Worm (Caenorhabditis elegans) whole organism, young adult: ENCODE measurements around the gene ctl-2.
"Not testable (repeated sequence)": the region's sequence is repeated elsewhere in the genome, so short reads cannot be mapped to it uniquely, and the experiment has no call there.

Experiments
- B0019.2 ChIP-seq: fragments of 200-800 bp; sonication (Bioruptor generic); conservative IDR thresholded peaks from 2 replicates; pipeline ENCODE4 v1.3.6; 2022; ENCODE audit warnings: missing genetic modification reagents, missing genetic modification characterization, missing compliant biosample characterization
- B0035.1 ChIP-seq: sonication (generic microtip); optimal IDR thresholded peaks from 2 replicates; lab custom pipeline; 2016; ENCODE audit warnings: missing genetic modification characterization, mild to moderate bottlenecking, missing compliant biosample characterization, missing genotype, missing genetic modification reagents
- B0336.3 ChIP-seq: fragments of 200-800 bp; sonication (Bioruptor generic); IDR thresholded peaks from 2 replicates; pipeline ENCODE4 v1.3.6; 2022; ENCODE audit warnings: missing genetic modification characterization, missing compliant biosample characterization
- F10E7.11 ChIP-seq: sonication (generic microtip); optimal IDR thresholded peaks from 2 replicates; lab custom pipeline; 2017; ENCODE audit warnings: mild to moderate bottlenecking, missing genetic modification characterization, moderate library complexity, missing compliant biosample characterization
- F22D6.2 ChIP-seq: sonication (generic microtip); optimal IDR thresholded peaks from 2 replicates; lab custom pipeline; 2016; ENCODE audit warnings: mild to moderate bottlenecking, missing genetic modification characterization, missing compliant biosample characterization
- F33H1.4 ChIP-seq: fragments of 200-800 bp; sonication (Bioruptor generic); IDR thresholded peaks from 2 replicates; pipeline ENCODE4 v1.3.6; 2022; ENCODE audit warnings: missing genetic modification reagents, missing genetic modification characterization, missing compliant biosample characterization
- F49E8.2 ChIP-seq: sonication (generic microtip); optimal IDR thresholded peaks from 3 replicates; lab custom pipeline; 2017; ENCODE audit warnings: missing genetic modification characterization, mild to moderate bottlenecking, missing compliant biosample characterization, antibody characterized with exemption, moderate library complexity; ENCODE audit not compliant: insufficient read depth
- F52B5.7 ChIP-seq: sonication (generic microtip); optimal IDR thresholded peaks from 2 replicates; lab custom pipeline; 2016; ENCODE audit warnings: mild to moderate bottlenecking, missing genetic modification characterization, missing compliant biosample characterization
- F55B11.4 ChIP-seq: sonication (generic microtip); optimal IDR thresholded peaks from 2 replicates; lab custom pipeline; 2016; ENCODE audit warnings: missing compliant biosample characterization, missing genetic modification characterization, borderline replicate concordance; ENCODE audit not compliant: insufficient read depth
- K11D2.4 ChIP-seq: fragments of 200-800 bp; sonication (Bioruptor generic); IDR thresholded peaks from 2 replicates; pipeline ENCODE4 v1.3.6; 2022; ENCODE audit warnings: missing genetic modification reagents, missing genetic modification characterization, missing compliant biosample characterization
- K12H6.12 ChIP-seq: fragments of 200-800 bp; sonication (Bioruptor generic); optimal IDR thresholded peaks from 2 replicates; lab custom pipeline; 2018; ENCODE audit warnings: mild to moderate bottlenecking, missing genetic modification characterization, missing compliant biosample characterization
- Y53G8AR.9 ChIP-seq: fragments of 200-800 bp; sonication (Bioruptor generic); conservative IDR thresholded peaks from 2 replicates; pipeline ENCODE4 v1.3.6; 2022; ENCODE audit warnings: missing genetic modification reagents, missing genetic modification characterization, missing compliant biosample characterization
- Y79H2A.3 ChIP-seq: fragments of 200-800 bp; sonication (Bioruptor generic); conservative IDR thresholded peaks from 2 replicates; pipeline ENCODE4 v1.3.6; 2022; ENCODE audit warnings: missing genetic modification reagents, missing genetic modification characterization, missing compliant biosample characterization
- akir-1 ChIP-seq: fragments of 200-800 bp; sonication (Bioruptor generic); optimal IDR thresholded peaks from 2 replicates; lab custom pipeline; 2018; ENCODE audit warnings: mild to moderate bottlenecking, missing genetic modification characterization, moderate library complexity, missing compliant biosample characterization
- ama-1 ChIP-seq, 3 experiments: fragments of 150-350 bp in 1 of 3; sonication (generic microtip) in 2 of 3; optimal IDR thresholded peaks; 2 replicates each; lab custom pipeline; 2014 to 2018; ENCODE audit warnings: missing biosample characterization in 2 of 3, missing genetic modification characterization in 2 of 3, missing genetic modification reagents in 2 of 3
- bed-1 ChIP-seq: fragments of 200-800 bp; sonication (Bioruptor generic); IDR thresholded peaks from 2 replicates; pipeline ENCODE4 v1.3.6; 2022; ENCODE audit warnings: missing genetic modification reagents, missing genetic modification characterization, missing compliant biosample characterization
- ccch-3 ChIP-seq: fragments of 200-800 bp; sonication (Bioruptor generic); optimal IDR thresholded peaks from 2 replicates; lab custom pipeline; 2018; ENCODE audit warnings: mild to moderate bottlenecking, missing genetic modification characterization, missing compliant biosample characterization
- cebp-2 ChIP-seq: fragments of 200-800 bp; sonication (Bioruptor generic); IDR thresholded peaks from 2 replicates; pipeline ENCODE4 v1.3.6; 2022; ENCODE audit warnings: missing genetic modification characterization, missing compliant biosample characterization
- ceh-100 ChIP-seq: fragments of 200-800 bp; sonication (Bioruptor generic); IDR thresholded peaks from 2 replicates; pipeline ENCODE4 v1.3.6; 2022; ENCODE audit warnings: missing genetic modification reagents, missing genetic modification characterization, missing compliant biosample characterization
- ceh-27 ChIP-seq: fragments of 200-800 bp; sonication (Bioruptor generic); optimal IDR thresholded peaks from 2 replicates; lab custom pipeline; 2018; ENCODE audit warnings: mild to moderate bottlenecking, missing genetic modification characterization, moderate library complexity, missing compliant biosample characterization
- ceh-58 ChIP-seq: fragments of 200-800 bp; sonication (Bioruptor generic); IDR thresholded peaks from 2 replicates; pipeline ENCODE4 v1.3.6; 2022; ENCODE audit warnings: missing genetic modification characterization, missing compliant biosample characterization
- ceh-79 ChIP-seq: sonication (generic microtip); optimal IDR thresholded peaks from 2 replicates; lab custom pipeline; 2017; ENCODE audit warnings: mild to moderate bottlenecking, missing genetic modification characterization, missing compliant biosample characterization
- chd-7 ChIP-seq: sonication (generic microtip); optimal IDR thresholded peaks from 2 replicates; lab custom pipeline; 2016; ENCODE audit warnings: mild to moderate bottlenecking, missing genetic modification characterization, moderate library complexity, missing compliant biosample characterization
- dox-1 ChIP-seq: fragments of 200-800 bp; sonication (Bioruptor generic); IDR thresholded peaks from 2 replicates; pipeline ENCODE4 v1.3.6; 2022; ENCODE audit warnings: missing genetic modification reagents, missing genetic modification characterization, missing compliant biosample characterization
- egl-18 ChIP-seq: fragments of 200-800 bp; sonication (Bioruptor generic); IDR thresholded peaks from 2 replicates; pipeline ENCODE4 v1.3.6; 2022; ENCODE audit warnings: missing genetic modification reagents, missing genetic modification characterization, missing compliant biosample characterization
- egl-44 ChIP-seq: fragments of 200-800 bp; sonication (Bioruptor generic); IDR thresholded peaks from 2 replicates; pipeline ENCODE4 v1.3.6; 2022; ENCODE audit warnings: missing genetic modification reagents, missing genetic modification characterization, missing compliant biosample characterization
- egrh-3 ChIP-seq: fragments of 200-800 bp; sonication (Bioruptor generic); IDR thresholded peaks from 2 replicates; pipeline ENCODE4 v1.3.6; 2022; ENCODE audit warnings: missing genetic modification reagents, missing genetic modification characterization, missing compliant biosample characterization
- hlh-26 ChIP-seq: fragments of 200-800 bp; sonication (Bioruptor generic); conservative IDR thresholded peaks from 2 replicates; pipeline ENCODE4 v1.3.6; 2022; ENCODE audit warnings: missing genetic modification reagents, missing genetic modification characterization, missing compliant biosample characterization
- hrde-1 ChIP-seq: sonication (generic microtip); optimal IDR thresholded peaks from 2 replicates; lab custom pipeline; 2016; ENCODE audit warnings: missing genetic modification characterization, mild to moderate bottlenecking, missing compliant biosample characterization, moderate library complexity, missing genotype, missing genetic modification reagents, borderline replicate concordance
- hsf-1 ChIP-seq: fragments of 200-800 bp; sonication (Bioruptor generic); IDR thresholded peaks from 2 replicates; pipeline ENCODE4 v1.3.6; 2022; ENCODE audit warnings: missing genetic modification reagents, missing genetic modification characterization, missing compliant biosample characterization
- lin-26 ChIP-seq: fragments of 200-800 bp; sonication (Bioruptor generic); IDR thresholded peaks from 2 replicates; pipeline ENCODE4 v1.3.6; 2022; ENCODE audit warnings: missing genetic modification reagents, missing genetic modification characterization, missing compliant biosample characterization
- lir-1 ChIP-seq: fragments of 200-800 bp; sonication (Bioruptor generic); conservative IDR thresholded peaks from 2 replicates; pipeline ENCODE4 v1.3.6; 2022; ENCODE audit warnings: missing genetic modification reagents, missing genetic modification characterization, missing compliant biosample characterization
- madf-10 ChIP-seq: sonication (generic microtip); optimal IDR thresholded peaks from 2 replicates; lab custom pipeline; 2016; ENCODE audit warnings: mild to moderate bottlenecking, missing genetic modification characterization, missing compliant biosample characterization
- mes-4 ChIP-seq: sonication (generic microtip); optimal IDR thresholded peaks from 2 replicates; lab custom pipeline; 2016; ENCODE audit warnings: missing genotype, missing genetic modification characterization, missing compliant biosample characterization
- nfyb-1 ChIP-seq: fragments of 200-800 bp; sonication (Bioruptor generic); IDR thresholded peaks from 2 replicates; pipeline ENCODE4 v1.3.6; 2022; ENCODE audit warnings: missing genetic modification reagents, missing genetic modification characterization, missing compliant biosample characterization
- nhr-120 ChIP-seq: fragments of 200-800 bp; sonication (Bioruptor generic); IDR thresholded peaks from 2 replicates; pipeline ENCODE4 v1.3.6; 2022; ENCODE audit warnings: missing genetic modification characterization, missing compliant biosample characterization
- nhr-80 ChIP-seq: sonication (generic microtip); optimal IDR thresholded peaks from 2 replicates; lab custom pipeline; 2016; ENCODE audit warnings: missing genetic modification characterization, missing compliant biosample characterization
- nhr-90 ChIP-seq: sonication (generic microtip); optimal IDR thresholded peaks from 2 replicates; lab custom pipeline; 2016; ENCODE audit warnings: missing genotype, mild to moderate bottlenecking, missing genetic modification characterization, missing compliant biosample characterization
- pbrm-1 ChIP-seq: fragments of 200-800 bp; sonication (Bioruptor generic); IDR thresholded peaks from 2 replicates; pipeline ENCODE4 v1.3.6; 2022; ENCODE audit warnings: missing genetic modification reagents, missing genetic modification characterization, missing compliant biosample characterization
- repo-1 ChIP-seq: sonication (generic microtip); optimal IDR thresholded peaks from 2 replicates; lab custom pipeline; 2017; ENCODE audit warnings: mild to moderate bottlenecking, missing genetic modification characterization, missing compliant biosample characterization
- snpc-3.4 ChIP-seq: sonication (generic microtip); optimal IDR thresholded peaks from 2 replicates; lab custom pipeline; 2017; ENCODE audit warnings: missing genetic modification characterization, mild to moderate bottlenecking, missing compliant biosample characterization, antibody characterized with exemption, moderate library complexity, missing genotype, missing genetic modification reagents
- tbp1 ChIP-seq: fragments of 200-800 bp; sonication (Bioruptor generic); optimal IDR thresholded peaks from 2 replicates; lab custom pipeline; 2018; ENCODE audit warnings: mild to moderate bottlenecking, missing genetic modification characterization, missing compliant biosample characterization
- tbx-9 ChIP-seq: sonication (generic microtip); optimal IDR thresholded peaks from 2 replicates; lab custom pipeline; 2016; ENCODE audit warnings: borderline replicate concordance, missing genetic modification characterization, inconsistent platforms, missing compliant biosample characterization
- xnd-1 ChIP-seq: sonication (generic microtip); optimal IDR thresholded peaks from 2 replicates; lab custom pipeline; 2016; ENCODE audit warnings: missing genotype, missing genetic modification reagents, missing genetic modification characterization, missing compliant biosample characterization
- ztf-28 ChIP-seq: fragments of 200-800 bp; sonication (Bioruptor generic); IDR thresholded peaks from 2 replicates; pipeline ENCODE4 v1.3.6; 2022; ENCODE audit warnings: missing genetic modification reagents, missing genetic modification characterization, missing compliant biosample characterization

Gene ctl-2

ce11 chrII:14301927-14302326, at the start of gene ctl-2:
Gene ctl-2, minus strand, starts transcription at chrII:14302027.
- TF ChIP-seq ccch-3 (GFP tag; lab: Kevin White, UChicago); ceh-79; F33H1.4: not testable (repeated sequence)

- TF ChIP-seq snpc-3.4 (tag; lab: Kevin White, UChicago) (no peak), ceh-100 (GFP tag; lab: Robert Waterston, UW) (no peak), nhr-120 (GFP tag; lab: Robert Waterston, UW) (no peak), F49E8.2 (tag; lab: Kevin White, UChicago) (no peak), hlh-26 (GFP tag; lab: Robert Waterston, UW) (no peak), F10E7.11 (tag; lab: Kevin White, UChicago) (no peak), egl-18 (GFP tag; lab: Robert Waterston, UW) (no peak), dox-1 (no peak), ceh-58 (GFP tag; lab: Robert Waterston, UW) (no peak), K11D2.4 (GFP tag; lab: Robert Waterston, UW) (no peak), B0035.1 (no peak), tbx-9 (tag; lab: Kevin White, UChicago) (no peak), nhr-90 (tag; lab: Kevin White, UChicago) (no peak), bed-1 (GFP tag; lab: Robert Waterston, UW) (no peak), akir-1 (GFP tag; lab: Kevin White, UChicago) (no peak), mes-4 (tag; lab: Kevin White, UChicago) (no peak), ceh-27 (no peak)
Observed at ce11 chrII:14351352-14351751, 49.5 kb upstream of the ctl-2 start.

- TF ChIP-seq K12H6.12 (tag; lab: Kevin White, UChicago), result no peak
- TF ChIP-seq B0019.2 (GFP tag; lab: Robert Waterston, UW), result no peak
- TF ChIP-seq madf-10 (tag; lab: Kevin White, UChicago), result no peak
- peak; percentile 39 for TF ChIP-seq F52B5.7 (tag; lab: Kevin White, UChicago)
- no peak for TF ChIP-seq ceh-27
- no peak for TF ChIP-seq ama-1 (optimal IDR thresholded peaks at IDR 0.05; lab: Kevin White, UChicago)
- TF ChIP-seq ama-1 (GFP tag; optimal IDR thresholded peaks at IDR 0.05; lab: Kevin White, UChicago), result peak in 1 of 2 experiments; percentile 75
- peak; percentile 71 for TF ChIP-seq repo-1 (tag; lab: Kevin White, UChicago)
- no peak for TF ChIP-seq nhr-80
- TF ChIP-seq B0336.3 (GFP tag; lab: Robert Waterston, UW), result peak; percentile 87
- TF ChIP-seq pbrm-1 (GFP tag; lab: Robert Waterston, UW), result 0 out of 2 replicates have a peak, but pooled peaks have one; percentile 28
- TF ChIP-seq cebp-2 (GFP tag; lab: Robert Waterston, UW), result no peak
- TF ChIP-seq chd-7, result peak; percentile 63
- 0 out of 2 replicates have a peak, but pooled peaks have one; percentile 32 for TF ChIP-seq Y79H2A.3 (GFP tag; lab: Robert Waterston, UW)
- TF ChIP-seq ztf-28 (GFP tag; lab: Robert Waterston, UW), result no peak
- TF ChIP-seq F55B11.4 (tag; lab: Kevin White, UChicago), result no peak
- 0 out of 2 replicates have a peak, but pooled peaks have one; percentile 41 for TF ChIP-seq egl-44 (GFP tag; lab: Robert Waterston, UW)
- TF ChIP-seq lin-26 (GFP tag; lab: Robert Waterston, UW), result 0 out of 2 replicates have a peak, but pooled peaks have one; percentile 53
- 0 out of 2 replicates have a peak, but pooled peaks have one; percentile 51 for TF ChIP-seq Y53G8AR.9 (GFP tag; lab: Robert Waterston, UW)
- peak; percentile 36 for TF ChIP-seq tbx-9 (tag; lab: Kevin White, UChicago)
- peak; percentile 40 for TF ChIP-seq xnd-1 (tag; lab: Kevin White, UChicago)
- TF ChIP-seq hsf-1 (GFP tag; lab: Robert Waterston, UW), result peak; percentile 75
- peak; percentile 69; the same call in 1 of the 2 replicates for TF ChIP-seq nfyb-1 (GFP tag; lab: Robert Waterston, UW)
- no peak for TF ChIP-seq lir-1 (GFP tag; lab: Robert Waterston, UW)
- peak; percentile 48 for TF ChIP-seq tbp1 (GFP tag; lab: Kevin White, UChicago)
- TF ChIP-seq egrh-3 (GFP tag; lab: Robert Waterston, UW), result no peak
- peak; percentile 70 for TF ChIP-seq hrde-1 (tag; lab: Kevin White, UChicago)
- TF ChIP-seq F49E8.2 (tag; lab: Kevin White, UChicago), result peak; percentile 75
- TF ChIP-seq F22D6.2 (tag; lab: Kevin White, UChicago), result no peak
Observed at ce11 chrII:14350768-14351167, 48.9 kb upstream of the ctl-2 start.
